Fruit fly (Drosophila melanogaster) Kc167 (cell line): ENCODE measurements around the gene CG2983.

Experiments
- h ChIP-seq: fragments of >200 bp; optimal IDR thresholded peaks from 3 replicates; lab custom pipeline; 2018; ENCODE audit warnings: missing external identifiers
- psq ChIP-seq: fragments of >200 bp; optimal IDR thresholded peaks from 2 replicates; lab custom pipeline; 2017; ENCODE audit warnings: missing external identifiers
- ttk ChIP-seq: sonication (Bioruptor generic); optimal IDR thresholded peaks from 2 replicates; lab custom pipeline; 2017; ENCODE audit warnings: missing external identifiers

DNA sequence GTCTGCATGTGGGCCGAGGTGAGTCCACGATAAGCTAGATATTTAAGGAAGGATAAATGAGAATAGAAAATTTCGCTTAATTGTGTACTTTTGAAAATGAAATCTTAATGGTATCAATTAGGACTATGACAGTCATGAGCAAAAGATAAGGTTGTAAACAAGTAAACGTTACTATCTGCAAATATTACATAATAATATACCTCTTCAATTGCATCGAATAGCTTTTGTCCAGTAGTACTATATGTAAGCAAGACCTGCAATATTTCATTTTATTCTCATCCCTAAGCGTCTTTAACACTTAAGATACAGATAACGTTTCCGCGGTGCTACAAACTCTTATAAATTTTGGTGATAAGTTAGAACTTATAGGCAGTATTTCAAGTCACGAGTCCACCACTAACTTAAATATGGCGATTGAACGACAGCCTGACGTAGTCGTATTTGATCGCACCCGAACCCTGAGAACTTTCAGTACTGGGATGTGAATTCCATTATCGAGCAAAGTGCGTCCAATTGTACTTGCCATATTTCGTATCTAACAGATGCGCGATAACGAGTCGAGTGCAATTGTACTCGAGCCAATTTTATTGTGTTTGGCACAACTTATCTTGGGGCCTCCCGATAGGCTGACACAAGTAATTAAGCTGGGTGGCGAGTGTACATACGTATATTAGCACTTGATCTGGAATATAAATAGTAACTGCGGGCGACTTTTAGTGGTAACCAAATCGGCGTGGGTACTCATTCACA is 18.3 kb downstream of the CG2983 start:
- TF ChIP-seq psq (lab: Kevin White, UChicago), result no peak
- no peak for TF ChIP-seq h (lab: Kevin White, UChicago)
- no peak for TF ChIP-seq ttk (lab: Kevin White, UChicago)
